Fruit fly (Drosophila melanogaster): Measurements from ENCODE around the gene CG31036.

Gene CG31036

DNA sequence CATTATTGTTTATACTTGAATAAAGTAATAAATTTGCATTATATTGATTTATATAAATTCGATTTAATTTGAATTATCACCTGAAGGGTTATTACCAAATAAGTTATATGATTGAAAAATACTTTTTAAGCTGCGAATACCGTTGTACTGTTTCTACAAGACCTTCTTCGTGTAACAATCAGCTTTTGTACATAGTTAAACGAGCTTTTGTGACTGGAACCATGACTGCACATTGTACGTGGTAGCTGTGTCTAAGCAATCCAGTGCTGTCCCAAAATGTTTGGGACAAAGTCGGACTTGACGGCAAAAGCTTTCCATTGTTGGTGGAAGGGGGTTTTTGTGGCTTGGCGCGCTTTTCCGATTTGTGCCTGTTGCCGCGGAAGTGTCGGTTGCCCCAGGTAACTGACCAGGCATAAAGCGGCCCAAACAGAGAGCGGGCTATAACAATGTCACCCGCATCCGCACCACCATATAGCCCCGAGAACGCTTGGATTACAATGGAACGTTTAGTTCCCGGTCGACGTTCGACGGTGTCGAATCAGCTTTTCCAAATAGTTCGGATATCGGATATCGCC is at the start of gene CG31036:
Gene CG31036, plus strand, starts transcription at position 507 of the 575 bp plus-strand sequence.
- TF ChIP-seq psq (optimal IDR thresholded peaks at IDR 0.05) = no peak

DNA sequence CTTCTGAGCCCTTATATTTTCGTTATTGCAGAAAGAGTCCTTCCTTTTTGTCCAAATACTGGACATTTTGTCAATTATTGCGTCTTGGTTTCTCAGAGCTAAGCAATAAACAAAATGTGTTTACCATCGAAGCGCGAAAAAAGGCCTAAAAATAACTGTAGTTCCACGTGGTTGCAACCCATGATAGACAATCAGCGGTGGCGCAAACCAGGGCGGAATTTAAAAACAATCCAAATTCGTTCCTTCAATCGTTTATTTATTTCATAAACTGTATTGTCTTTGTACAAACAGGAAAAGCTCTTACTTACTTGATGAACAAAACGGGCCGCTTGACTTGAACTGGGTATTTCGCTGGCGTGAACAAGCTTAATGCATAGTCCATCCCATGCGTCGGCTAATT is 49.1 kb upstream of the CG31036 start, which contains the start of gene CG7824:
Gene CG7824, minus strand, starts transcription at position 131 of the 400 bp plus-strand sequence.
- TF ChIP-seq CG8478 (optimal IDR thresholded peaks at IDR 0.05) (no peak), usp (GFP tag; optimal IDR thresholded peaks at IDR 0.05) (no peak), psq (optimal IDR thresholded peaks at IDR 0.05) (no peak), Dll (optimal IDR thresholded peaks at IDR 0.05) (no peak), pan (optimal IDR thresholded peaks at IDR 0.05) (no peak), EcR (GFP tag; optimal IDR thresholded peaks at IDR 0.05) (no peak)

DNA sequence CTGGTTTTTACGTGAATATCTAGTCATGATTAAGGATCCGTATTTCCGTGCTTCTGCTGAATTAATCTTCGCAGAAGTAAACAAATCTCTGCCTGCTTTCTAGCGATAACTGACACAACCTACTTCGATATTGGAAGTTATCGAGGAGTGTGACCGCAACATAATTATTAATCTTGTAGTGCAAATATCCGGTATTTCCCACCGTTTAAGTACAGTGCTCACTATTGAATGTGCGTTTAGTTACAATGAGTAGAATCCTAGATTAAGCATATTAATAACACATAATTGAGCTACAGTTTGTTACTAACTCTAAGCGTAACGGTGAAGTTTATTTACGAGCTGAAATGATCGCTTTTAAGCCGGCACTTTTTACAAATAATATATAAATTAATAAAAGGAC is 48.1 kb upstream of the CG31036 start:
- no peak for TF ChIP-seq pan (optimal IDR thresholded peaks at IDR 0.05)
- no peak for TF ChIP-seq EcR (GFP tag; optimal IDR thresholded peaks at IDR 0.05)
- no peak for TF ChIP-seq CG8478 (optimal IDR thresholded peaks at IDR 0.05)
- TF ChIP-seq Dll (optimal IDR thresholded peaks at IDR 0.05) = no peak
- TF ChIP-seq psq (optimal IDR thresholded peaks at IDR 0.05) = no peak
- no peak for TF ChIP-seq usp (GFP tag; optimal IDR thresholded peaks at IDR 0.05)

DNA sequence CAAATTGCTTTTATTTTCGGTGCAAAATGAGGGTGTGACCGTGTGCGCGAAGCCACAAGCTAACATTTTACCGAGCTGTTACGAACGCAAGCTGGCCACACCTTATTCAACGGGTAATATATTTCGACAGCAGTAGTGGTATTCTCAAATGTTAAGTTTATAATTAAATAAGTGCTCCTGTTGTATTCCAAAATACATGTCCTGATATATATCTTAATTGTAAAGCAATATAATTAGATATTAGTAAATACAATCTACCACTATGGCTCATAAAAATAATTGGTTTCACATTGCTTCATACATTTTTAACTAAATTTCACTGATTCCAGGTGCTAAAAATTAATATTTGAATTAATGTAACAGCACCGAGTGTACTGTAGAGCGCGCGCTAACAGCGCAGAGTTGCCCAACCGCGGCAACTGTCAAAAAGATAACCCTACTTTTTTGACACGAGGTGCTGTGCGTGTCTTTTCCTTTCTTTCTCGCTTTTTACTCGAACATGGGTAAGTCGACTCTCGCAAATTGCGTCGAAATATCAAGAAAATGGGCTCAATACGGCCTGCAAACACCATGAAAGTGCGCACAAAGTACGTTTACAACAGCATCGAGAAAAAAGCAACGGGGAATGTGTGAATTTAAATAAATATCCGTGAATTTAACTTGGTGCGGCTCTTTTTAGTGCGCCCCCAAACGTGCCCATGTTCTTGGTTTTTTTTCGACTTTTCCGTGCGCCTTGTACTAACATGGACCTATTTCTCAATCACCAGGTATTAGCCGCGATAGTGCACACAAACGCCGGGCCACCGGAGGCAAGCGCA is 46.3 kb upstream of the CG31036 start, which contains the start of the genes CG15514 and RpS8:
Gene CG15514, minus strand, starts transcription at position 63 of the 818 bp plus-strand sequence.
Gene RpS8, plus strand, starts transcription at position 151 of the 818 bp plus-strand sequence.
- TF ChIP-seq pan (optimal IDR thresholded peaks at IDR 0.05) (no peak), usp (GFP tag; optimal IDR thresholded peaks at IDR 0.05) (no peak), Dll (optimal IDR thresholded peaks at IDR 0.05) (no peak), psq (optimal IDR thresholded peaks at IDR 0.05) (no peak)

DNA sequence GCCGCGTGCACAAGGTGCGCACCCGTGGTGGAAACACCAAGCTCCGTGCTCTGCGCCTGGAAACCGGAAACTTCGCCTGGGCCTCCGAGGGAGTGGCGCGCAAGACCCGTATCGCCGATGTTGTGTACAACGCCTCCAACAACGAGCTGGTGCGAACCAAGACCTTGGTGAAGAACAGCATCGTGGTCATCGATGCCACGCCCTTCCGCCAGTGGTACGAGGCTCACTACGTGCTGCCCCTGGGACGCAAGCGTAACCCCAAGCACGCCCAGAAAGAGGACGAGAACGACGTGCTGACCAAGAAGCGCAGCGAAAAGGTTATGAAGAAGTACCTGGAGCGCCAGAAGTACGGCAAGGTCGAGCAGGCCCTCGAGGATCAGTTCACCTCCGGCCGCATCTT is 45.1 kb upstream of the CG31036 start:
- no peak for TF ChIP-seq pan (optimal IDR thresholded peaks at IDR 0.05)
- TF ChIP-seq EcR (GFP tag; optimal IDR thresholded peaks at IDR 0.05) = no peak
- no peak for TF ChIP-seq Dll (optimal IDR thresholded peaks at IDR 0.05)
- TF ChIP-seq CG8478 (optimal IDR thresholded peaks at IDR 0.05) = no peak
- TF ChIP-seq usp (GFP tag; optimal IDR thresholded peaks at IDR 0.05) = no peak
- TF ChIP-seq psq (optimal IDR thresholded peaks at IDR 0.05) = no peak

DNA sequence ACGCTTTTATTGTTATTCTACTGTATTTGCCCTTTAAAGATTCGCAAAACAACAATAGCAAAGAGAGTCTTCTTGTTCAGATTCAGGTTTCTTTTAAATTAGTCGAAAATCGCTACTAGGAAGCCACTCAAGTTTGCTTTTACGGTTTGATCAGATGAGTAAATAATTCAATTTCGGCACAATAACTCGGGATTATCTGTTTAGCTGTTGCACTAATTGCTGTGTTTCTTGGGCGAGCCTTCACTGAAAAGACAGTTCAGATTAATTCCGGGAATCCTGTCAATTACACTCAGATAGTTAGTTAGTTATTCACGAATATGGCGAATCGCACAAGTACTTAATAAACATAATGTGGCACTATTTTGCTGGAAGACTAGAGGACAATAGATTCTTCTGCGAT is 41.2 kb upstream of the CG31036 start:
- TF ChIP-seq usp (GFP tag; optimal IDR thresholded peaks at IDR 0.05) (no peak), CG8478 (optimal IDR thresholded peaks at IDR 0.05) (no peak), Dll (optimal IDR thresholded peaks at IDR 0.05) (no peak)

DNA sequence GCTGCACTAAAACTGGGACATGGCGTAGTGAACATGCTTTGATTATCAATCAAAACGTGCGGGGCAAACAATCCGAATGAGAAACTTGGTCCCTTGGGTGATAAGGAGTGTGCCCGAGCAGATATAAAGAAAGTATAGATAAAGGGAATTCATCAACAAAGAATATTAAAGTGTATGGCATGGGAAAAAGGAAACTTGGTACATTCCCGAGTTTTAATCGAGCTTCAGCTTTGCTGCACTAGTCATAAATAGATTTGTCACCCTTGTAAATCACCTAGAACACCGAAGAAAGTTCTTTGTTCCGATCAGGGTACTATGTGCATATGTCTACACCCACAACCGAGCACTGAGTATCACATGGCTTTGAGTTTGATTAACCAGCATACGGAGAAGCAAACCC is 40.4 kb upstream of the CG31036 start:
- no peak for TF ChIP-seq CG8478 (optimal IDR thresholded peaks at IDR 0.05)
- no peak for TF ChIP-seq usp (GFP tag; optimal IDR thresholded peaks at IDR 0.05)
- TF ChIP-seq psq (optimal IDR thresholded peaks at IDR 0.05) = no peak
- TF ChIP-seq pan (optimal IDR thresholded peaks at IDR 0.05) = no peak
- TF ChIP-seq EcR (GFP tag; optimal IDR thresholded peaks at IDR 0.05) = no peak
- no peak for TF ChIP-seq Dll (optimal IDR thresholded peaks at IDR 0.05)

DNA sequence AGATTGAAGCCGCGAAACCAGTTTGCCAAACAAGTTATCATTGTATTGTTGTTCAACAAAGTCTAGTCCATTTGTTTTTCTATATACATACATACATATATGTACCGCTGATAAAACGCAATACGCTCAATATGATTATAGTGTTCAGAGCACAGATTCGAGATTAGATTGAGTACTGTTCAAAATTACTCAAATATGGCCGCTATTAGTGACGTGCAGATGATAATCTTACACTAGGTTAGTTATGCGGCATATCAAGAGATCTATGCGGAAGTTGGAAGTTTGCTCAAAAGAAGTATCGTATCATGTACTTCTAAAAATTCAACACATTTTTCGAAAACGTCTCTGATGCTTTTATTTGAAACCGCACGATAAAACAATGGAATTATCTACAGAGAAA is 40.0 kb upstream of the CG31036 start:
- no peak for TF ChIP-seq EcR (GFP tag; optimal IDR thresholded peaks at IDR 0.05)
- no peak for TF ChIP-seq CG8478 (optimal IDR thresholded peaks at IDR 0.05)
- TF ChIP-seq psq (optimal IDR thresholded peaks at IDR 0.05) = no peak
- no peak for TF ChIP-seq Dll (optimal IDR thresholded peaks at IDR 0.05)
- TF ChIP-seq pan (optimal IDR thresholded peaks at IDR 0.05) = no peak
- no peak for TF ChIP-seq usp (GFP tag; optimal IDR thresholded peaks at IDR 0.05)

DNA sequence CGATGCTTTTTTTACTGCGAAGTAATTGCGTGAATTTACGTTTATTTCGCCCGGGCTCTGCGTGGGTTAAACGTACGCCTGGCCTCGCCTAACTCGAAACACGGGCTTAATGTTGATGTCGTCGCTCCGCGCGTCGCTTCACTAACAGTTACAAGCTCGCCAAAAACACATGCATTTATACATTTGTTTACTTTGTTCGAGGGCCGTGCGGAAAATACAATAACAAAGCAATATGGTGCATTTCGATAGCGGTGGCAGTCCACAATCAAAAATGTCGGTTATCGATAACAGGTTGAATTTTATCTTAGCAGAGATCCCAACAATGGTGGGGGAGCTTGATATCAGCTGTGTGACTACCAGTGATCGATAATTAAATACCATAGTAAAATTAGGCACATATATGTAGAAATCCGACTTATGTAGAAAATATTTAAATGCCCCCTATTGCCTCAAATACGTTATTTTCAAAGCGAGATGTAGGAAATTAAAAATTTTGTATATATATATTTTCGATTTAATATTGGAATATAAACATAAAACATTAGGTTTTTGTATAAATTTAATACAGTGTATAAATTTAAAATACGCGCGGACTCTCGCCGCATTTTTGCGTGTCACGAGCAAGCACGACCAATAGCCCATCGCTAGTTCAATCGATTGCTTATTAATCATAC is 39.1 kb upstream of the CG31036 start, which contains the start of gene Zip99C:
Gene Zip99C, minus strand, starts transcription at position 220 of the 674 bp plus-strand sequence.
- no peak for TF ChIP-seq psq (optimal IDR thresholded peaks at IDR 0.05)
- no peak for TF ChIP-seq EcR (GFP tag; optimal IDR thresholded peaks at IDR 0.05)
- no peak for TF ChIP-seq usp (GFP tag; optimal IDR thresholded peaks at IDR 0.05)
- no peak for TF ChIP-seq pan (optimal IDR thresholded peaks at IDR 0.05)
- TF ChIP-seq Dll (optimal IDR thresholded peaks at IDR 0.05) = no peak
- TF ChIP-seq CG8478 (optimal IDR thresholded peaks at IDR 0.05) = no peak

DNA sequence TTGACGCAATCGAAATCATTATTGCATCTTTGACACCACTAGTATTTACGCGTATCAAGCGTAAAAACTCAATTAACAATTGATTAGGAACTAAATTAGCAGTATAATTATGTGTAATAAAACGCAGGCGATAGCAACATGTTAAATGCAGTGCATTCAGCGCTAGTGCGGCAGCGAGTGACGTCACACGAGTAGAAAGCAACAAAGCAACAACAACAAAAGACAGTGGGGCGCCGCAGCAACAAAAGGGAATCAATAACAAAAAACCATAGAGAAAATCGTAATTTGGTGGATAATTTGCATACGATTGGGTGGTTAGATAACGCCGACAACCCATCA is 38.6 kb upstream of the CG31036 start, which contains the start of gene CG34133:
Gene CG34133, plus strand, starts transcription at position 16 of the 339 bp plus-strand sequence.
- TF ChIP-seq pan (optimal IDR thresholded peaks at IDR 0.05) (no peak), psq (optimal IDR thresholded peaks at IDR 0.05) (no peak), EcR (GFP tag; optimal IDR thresholded peaks at IDR 0.05) (no peak), CG8478 (optimal IDR thresholded peaks at IDR 0.05) (no peak), Dll (optimal IDR thresholded peaks at IDR 0.05) (no peak), usp (GFP tag; optimal IDR thresholded peaks at IDR 0.05) (no peak)

DNA sequence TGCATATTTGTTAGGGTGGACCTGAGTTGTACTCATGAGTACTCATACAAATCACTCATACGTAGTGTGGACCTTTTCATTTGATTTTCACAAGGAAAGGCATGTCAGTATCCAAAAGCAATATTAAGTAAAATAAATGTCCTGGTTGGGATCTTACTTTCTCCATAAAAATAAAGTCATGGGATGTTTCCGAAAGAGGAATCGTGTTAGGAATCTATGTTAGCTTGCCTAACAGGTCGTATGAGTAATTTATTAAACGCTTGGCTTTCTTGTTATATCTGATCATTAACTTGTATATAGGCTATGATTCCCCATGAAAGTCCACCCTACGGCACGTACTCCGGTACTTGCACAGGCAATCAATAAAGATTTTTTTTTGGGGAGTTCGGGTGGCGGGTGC is 32.1 kb upstream of the CG31036 start:
- no peak for TF ChIP-seq CG8478 (optimal IDR thresholded peaks at IDR 0.05)
- no peak for TF ChIP-seq Dll (optimal IDR thresholded peaks at IDR 0.05)
- TF ChIP-seq usp (GFP tag; optimal IDR thresholded peaks at IDR 0.05) = no peak
- no peak for TF ChIP-seq psq (optimal IDR thresholded peaks at IDR 0.05)
- TF ChIP-seq pan (optimal IDR thresholded peaks at IDR 0.05) = no peak
- no peak for TF ChIP-seq EcR (GFP tag; optimal IDR thresholded peaks at IDR 0.05)

DNA sequence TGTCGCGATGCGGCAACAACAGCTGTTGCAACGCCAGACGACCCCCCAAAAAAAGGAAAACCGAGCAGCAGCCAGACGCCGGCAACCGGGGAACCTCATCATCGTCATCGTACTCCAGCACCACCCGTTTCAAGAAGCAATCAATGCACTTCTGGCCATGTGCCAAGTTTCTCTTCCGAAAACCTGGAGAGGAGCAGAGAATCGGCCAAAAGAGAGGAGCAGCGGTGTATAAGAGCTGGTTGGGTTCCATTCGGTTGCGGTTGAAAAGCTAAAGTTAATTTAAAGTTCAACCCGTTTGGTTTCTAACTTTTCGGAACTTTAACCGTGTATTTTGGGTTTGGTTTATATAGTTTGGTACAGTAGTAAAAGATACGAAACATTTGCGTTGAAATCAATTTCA is 31.7 kb upstream of the CG31036 start:
- TF ChIP-seq Dll (optimal IDR thresholded peaks at IDR 0.05) (no peak), pan (optimal IDR thresholded peaks at IDR 0.05) (no peak), psq (optimal IDR thresholded peaks at IDR 0.05) (no peak), CG8478 (optimal IDR thresholded peaks at IDR 0.05) (no peak), EcR (GFP tag; optimal IDR thresholded peaks at IDR 0.05) (no peak), usp (GFP tag; optimal IDR thresholded peaks at IDR 0.05) (no peak)
